Worm (Caenorhabditis elegans) whole organism, L3 larva: ENCODE data around the gene apt-9.

ENCODE experiments used
- R02D3.7 ChIP-seq: fragments of 150-350 bp; optimal IDR thresholded peaks from 2 replicates; lab custom pipeline; 2014; ENCODE audit warnings: missing biosample characterization, missing genetic modification characterization
- ZK546.5 ChIP-seq: sonication (generic microtip); optimal IDR thresholded peaks from 2 replicates; lab custom pipeline; 2017; ENCODE audit warnings: missing biosample characterization, missing genetic modification characterization
- ama-1 ChIP-seq: fragments of 150-350 bp; optimal IDR thresholded peaks from 2 replicates; lab custom pipeline; 2018
- ceh-16 ChIP-seq: sonication (generic microtip); optimal IDR thresholded peaks from 2 replicates; lab custom pipeline; 2017; ENCODE audit warnings: missing biosample characterization, missing genetic modification characterization
- ceh-28 ChIP-seq: fragments of 150-350 bp; optimal IDR thresholded peaks from 2 replicates; lab custom pipeline; 2014; ENCODE audit warnings: missing biosample characterization, missing genetic modification reagents, missing genetic modification characterization
- ceh-9 ChIP-seq: sonication (generic microtip); optimal IDR thresholded peaks from 2 replicates; lab custom pipeline; 2018; ENCODE audit warnings: missing biosample characterization, missing genetic modification characterization
- daf-12 ChIP-seq: fragments of 150-350 bp; optimal IDR thresholded peaks from 2 replicates; lab custom pipeline; 2014; ENCODE audit warnings: missing biosample characterization, missing genetic modification reagents, missing genetic modification characterization
- egl-27 ChIP-seq: sonication (generic microtip); optimal IDR thresholded peaks from 4 replicates; lab custom pipeline; 2017; ENCODE audit warnings: missing biosample characterization, missing genetic modification reagents, missing genetic modification characterization
- egl-5 ChIP-seq: fragments of 150-350 bp; optimal IDR thresholded peaks from 2 replicates; lab custom pipeline; 2017; ENCODE audit warnings: missing biosample characterization, missing genetic modification reagents, missing genetic modification characterization, inconsistent platforms
- elt-1 ChIP-seq: fragments of 150-350 bp; optimal IDR thresholded peaks from 2 replicates; lab custom pipeline; 2014; ENCODE audit warnings: missing biosample characterization, missing genetic modification characterization
- elt-2 ChIP-seq: sonication (generic microtip); optimal IDR thresholded peaks from 2 replicates; lab custom pipeline; 2016; ENCODE audit warnings: missing genetic modification reagents, mild to moderate bottlenecking, missing genetic modification characterization, missing compliant biosample characterization
- elt-3 ChIP-seq, 3 experiments: fragments of 150-350 bp in 1 of 3; sonication (generic microtip) in 2 of 3; optimal IDR thresholded peaks; 2 replicates in 2 of 3; 4 replicates in 1 of 3; lab custom pipeline; 2014 to 2017; ENCODE audit warnings: missing biosample characterization in 3 of 3, missing genetic modification characterization in 3 of 3
- fkh-2 ChIP-seq: fragments of 150-350 bp; optimal IDR thresholded peaks from 2 replicates; lab custom pipeline; 2014; ENCODE audit warnings: missing biosample characterization, missing genetic modification reagents, missing genetic modification characterization
- fos-1 ChIP-seq: fragments of 150-350 bp; optimal IDR thresholded peaks from 2 replicates; lab custom pipeline; 2014; ENCODE audit warnings: missing biosample characterization, missing genetic modification characterization
- jun-1 ChIP-seq: fragments of 150-350 bp; optimal IDR thresholded peaks from 2 replicates; lab custom pipeline; 2014; ENCODE audit warnings: missing biosample characterization, missing genetic modification reagents, missing genetic modification characterization
- lin-15B ChIP-seq: fragments of 150-350 bp; optimal IDR thresholded peaks from 2 replicates; lab custom pipeline; 2014; ENCODE audit warnings: missing biosample characterization, missing genetic modification characterization
- mdl-1 ChIP-seq: fragments of 150-350 bp; optimal IDR thresholded peaks from 2 replicates; lab custom pipeline; 2014; ENCODE audit warnings: missing biosample characterization, missing genetic modification characterization
- nhr-11 ChIP-seq: fragments of 150-350 bp; optimal IDR thresholded peaks from 2 replicates; lab custom pipeline; 2014; ENCODE audit warnings: missing biosample characterization, missing genetic modification characterization
- nhr-12 ChIP-seq: fragments of 150-350 bp; optimal IDR thresholded peaks from 2 replicates; lab custom pipeline; 2014; ENCODE audit warnings: missing biosample characterization, missing genetic modification characterization
- nhr-23 ChIP-seq: fragments of 150-350 bp; optimal IDR thresholded peaks from 2 replicates; lab custom pipeline; 2014; ENCODE audit warnings: missing biosample characterization, missing genetic modification reagents, missing genetic modification characterization
- nhr-237 ChIP-seq: fragments of 150-350 bp; optimal IDR thresholded peaks from 2 replicates; lab custom pipeline; 2014; ENCODE audit warnings: missing biosample characterization, missing genetic modification characterization
- nhr-25 ChIP-seq: sonication (generic microtip); optimal IDR thresholded peaks from 2 replicates; lab custom pipeline; 2017; ENCODE audit warnings: missing biosample characterization, missing genetic modification characterization
- nhr-43 ChIP-seq: sonication (generic microtip); optimal IDR thresholded peaks from 2 replicates; lab custom pipeline; 2016; ENCODE audit warnings: mild to moderate bottlenecking, missing genetic modification characterization, missing compliant biosample characterization; ENCODE audit not compliant: poor library complexity, severe bottlenecking
- nhr-67 ChIP-seq: fragments of 150-350 bp; optimal IDR thresholded peaks from 2 replicates; lab custom pipeline; 2014; ENCODE audit warnings: missing biosample characterization, missing genetic modification characterization
- nhr-76 ChIP-seq: fragments of 150-350 bp; sonication (generic microtip); optimal IDR thresholded peaks from 5 replicates; lab custom pipeline; 2014; ENCODE audit warnings: missing biosample characterization, missing genetic modification characterization
- nhr-77 ChIP-seq: fragments of 150-350 bp; optimal IDR thresholded peaks from 2 replicates; lab custom pipeline; 2014; ENCODE audit warnings: missing biosample characterization, missing genetic modification characterization
- pha-4 ChIP-seq: fragments of 150-350 bp; optimal IDR thresholded peaks from 2 replicates; lab custom pipeline; 2014; ENCODE audit warnings: missing biosample characterization, missing genetic modification reagents, missing genetic modification characterization
- pqm-1 ChIP-seq: fragments of 150-350 bp; optimal IDR thresholded peaks from 2 replicates; lab custom pipeline; 2017; ENCODE audit warnings: missing biosample characterization, missing genetic modification characterization, inconsistent platforms
- skn-1 ChIP-seq: fragments of 150-350 bp; optimal IDR thresholded peaks from 2 replicates; lab custom pipeline; 2014; ENCODE audit warnings: missing biosample characterization, missing genetic modification characterization
- snpc-4 ChIP-seq: fragments of 150-350 bp; optimal IDR thresholded peaks from 2 replicates; lab custom pipeline; 2014; ENCODE audit warnings: missing biosample characterization, missing genetic modification characterization
- unc-62 ChIP-seq: fragments of 150-350 bp; sonication (generic microtip); optimal IDR thresholded peaks from 4 replicates; lab custom pipeline; 2014; ENCODE audit warnings: missing biosample characterization, missing genetic modification reagents, missing genetic modification characterization
- zag-1 ChIP-seq: fragments of 150-350 bp; optimal IDR thresholded peaks from 2 replicates; lab custom pipeline; 2014; ENCODE audit warnings: missing biosample characterization, missing genetic modification characterization
- ztf-4 ChIP-seq: fragments of 150-350 bp; optimal IDR thresholded peaks from 2 replicates; lab custom pipeline; 2014; ENCODE audit warnings: missing biosample characterization, missing genetic modification characterization

apt-9 gene

DNA sequence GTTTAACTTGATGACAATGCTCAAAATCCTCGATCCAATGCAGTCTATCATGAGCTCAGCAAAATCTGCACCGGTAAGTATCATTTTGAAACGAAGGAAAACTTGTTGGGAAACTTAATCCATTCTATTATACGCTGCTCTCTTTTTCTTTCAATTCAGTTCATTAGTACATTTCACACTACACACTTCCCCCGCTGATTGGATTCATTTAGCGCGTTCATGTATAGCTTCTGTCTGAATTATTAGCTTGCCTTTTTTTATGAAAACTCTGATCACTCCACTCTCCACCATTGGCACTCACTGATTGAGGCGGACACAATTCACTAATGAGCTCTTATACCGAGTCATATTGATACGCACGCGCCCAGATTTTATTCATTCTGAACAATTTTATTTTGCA lies 30.1 kb upstream of the apt-9 start:
- TF ChIP-seq nhr-237 (tag; lab: Kevin White, UChicago): no peak
- TF ChIP-seq pha-4: no peak
- TF ChIP-seq ceh-9 (tag; lab: Kevin White, UChicago): no peak
- no peak for TF ChIP-seq nhr-76 (tag; lab: Kevin White, UChicago)
- no peak for TF ChIP-seq ztf-4 (tag; lab: Kevin White, UChicago)
- TF ChIP-seq nhr-23 (tag; lab: Kevin White, UChicago): no peak
- no peak for TF ChIP-seq R02D3.7 (tag; lab: Kevin White, UChicago)
- no peak for TF ChIP-seq ZK546.5 (tag; lab: Kevin White, UChicago)
- no peak for TF ChIP-seq lin-15B (tag; lab: Kevin White, UChicago)
- no peak for TF ChIP-seq ama-1 (lab: Kevin White, UChicago)

DNA sequence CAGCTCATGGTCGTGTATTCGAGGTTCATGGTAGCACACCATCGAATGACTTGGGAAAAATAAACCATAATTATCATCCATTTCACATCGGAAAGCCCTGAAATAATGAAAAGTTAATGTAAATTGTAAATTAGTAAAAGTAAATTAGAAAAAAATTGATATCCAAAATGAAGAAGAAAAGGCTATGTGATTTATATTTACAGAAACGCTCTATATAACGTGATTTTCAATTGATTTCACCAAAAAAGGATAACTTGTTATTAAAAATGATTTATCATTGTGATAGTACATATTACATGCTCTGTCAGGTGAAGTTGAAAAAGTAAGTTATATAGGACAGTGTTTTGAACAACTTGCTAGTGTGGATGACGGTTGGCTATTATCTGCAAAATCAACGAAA lies 25.6 kb upstream of the apt-9 start, which contains the start of gene C09F12.3:
Gene C09F12.3 (minus strand): TSS at position 101 of the 400 bp plus-strand sequence.
- TF ChIP-seq elt-2: no peak
- TF ChIP-seq nhr-237 (tag; lab: Kevin White, UChicago): no peak
- TF ChIP-seq elt-1 (tag; lab: Kevin White, UChicago): no peak
- TF ChIP-seq snpc-4 (tag; lab: Kevin White, UChicago): no peak
- TF ChIP-seq unc-62 (GFP tag; lab: Kevin White, UChicago): no peak
- TF ChIP-seq skn-1: no peak
- TF ChIP-seq ceh-16 (tag; lab: Kevin White, UChicago): no peak
- TF ChIP-seq, all 47 proteins: peak for 0

DNA sequence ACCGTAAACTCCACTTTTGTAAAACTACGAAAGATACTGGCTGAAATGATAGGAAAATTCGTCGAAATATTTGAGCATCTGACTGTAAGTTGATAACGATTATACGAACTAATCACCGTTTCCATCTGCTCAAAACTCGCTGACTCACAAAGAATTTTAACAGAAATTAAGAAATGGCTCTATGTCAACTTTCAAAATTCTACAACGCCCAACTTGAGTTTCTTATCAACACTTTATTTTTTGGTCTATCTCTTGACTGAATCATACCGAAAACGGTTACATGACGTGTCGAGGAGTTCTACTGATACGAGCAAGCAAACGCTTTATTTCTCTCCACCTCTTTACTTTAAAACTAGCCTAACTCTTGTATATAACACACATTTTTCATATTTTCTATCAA lies 21.1 kb upstream of the apt-9 start, which contains the start of gene clc-1:
Gene clc-1 (plus strand): TSS at position 264 of the 400 bp plus-strand sequence.
- TF ChIP-seq mdl-1 (tag; lab: Kevin White, UChicago): no peak
- no peak for TF ChIP-seq nhr-77 (tag; lab: Kevin White, UChicago)
- peak; percentile 99 for TF ChIP-seq elt-2
- TF ChIP-seq fos-1 (tag; lab: Kevin White, UChicago): peak; percentile 70
- TF ChIP-seq snpc-4 (tag; lab: Kevin White, UChicago): no peak
- no peak for TF ChIP-seq egl-27
- TF ChIP-seq zag-1 (tag; lab: Kevin White, UChicago): no peak
- peak; percentile 60 for TF ChIP-seq pha-4
- peak; percentile 87 for TF ChIP-seq pqm-1 (tag; lab: Kevin White, UChicago)
- TF ChIP-seq jun-1 (tag; lab: Kevin White, UChicago): peak; percentile 88
- TF ChIP-seq ceh-9 (tag; lab: Kevin White, UChicago): no peak

DNA sequence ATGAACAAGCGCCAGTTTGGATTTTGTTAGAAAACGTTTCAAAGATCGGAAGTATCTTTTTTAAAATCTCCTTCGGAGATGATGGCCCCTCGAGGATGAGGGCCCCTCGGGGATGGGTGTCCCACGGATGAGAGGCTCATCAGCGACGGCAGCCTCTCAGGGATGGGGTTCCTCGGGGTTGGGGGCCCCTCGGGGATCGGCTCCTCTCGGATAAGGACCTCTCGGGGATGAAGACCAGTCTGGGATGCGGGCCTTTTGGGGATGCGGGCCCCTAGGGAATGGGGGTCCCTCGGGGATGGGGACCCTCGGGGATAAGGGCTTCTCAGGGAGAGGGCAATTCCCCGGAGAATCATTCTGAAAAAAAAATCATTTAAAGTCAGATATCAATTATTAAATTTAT lies 18.0 kb upstream of the apt-9 start:
- TF ChIP-seq egl-27 (no peak), egl-5 (tag; lab: Kevin White, UChicago) (no peak), pqm-1 (tag; lab: Kevin White, UChicago) (no peak), nhr-12 (tag; lab: Kevin White, UChicago) (no peak), unc-62 (GFP tag; lab: Kevin White, UChicago) (no peak), skn-1 (no peak), nhr-25 (tag; lab: Kevin White, UChicago) (no peak)

DNA sequence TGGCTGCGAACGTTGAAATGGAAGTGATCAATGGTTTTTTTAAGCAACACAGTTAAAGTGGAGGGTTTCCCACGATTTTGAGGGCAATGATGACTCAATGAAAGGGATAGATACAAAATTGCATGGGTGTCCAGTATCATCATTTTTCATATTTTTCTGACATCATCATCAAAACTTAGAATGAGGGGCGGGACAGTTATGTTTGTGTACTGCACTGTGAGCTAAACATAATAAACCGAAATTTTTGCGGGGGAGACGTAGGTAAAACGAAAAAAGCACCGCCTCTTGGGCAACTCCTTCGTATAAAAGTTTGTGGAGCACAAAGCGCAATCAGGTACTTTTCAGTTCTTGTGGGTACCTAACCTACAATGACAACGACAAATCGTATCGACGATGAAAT lies 14.7 kb upstream of the apt-9 start, which contains the start of gene C09F12.2:
Gene C09F12.2 (plus strand): TSS at position 301 of the 400 bp plus-strand sequence.
- no peak for TF ChIP-seq ceh-16 (tag; lab: Kevin White, UChicago)
- no peak for TF ChIP-seq nhr-11 (tag; lab: Kevin White, UChicago)
- TF ChIP-seq zag-1 (tag; lab: Kevin White, UChicago): no peak
- TF ChIP-seq nhr-77 (tag; lab: Kevin White, UChicago): no peak
- TF ChIP-seq nhr-67 (tag; lab: Kevin White, UChicago): no peak

DNA sequence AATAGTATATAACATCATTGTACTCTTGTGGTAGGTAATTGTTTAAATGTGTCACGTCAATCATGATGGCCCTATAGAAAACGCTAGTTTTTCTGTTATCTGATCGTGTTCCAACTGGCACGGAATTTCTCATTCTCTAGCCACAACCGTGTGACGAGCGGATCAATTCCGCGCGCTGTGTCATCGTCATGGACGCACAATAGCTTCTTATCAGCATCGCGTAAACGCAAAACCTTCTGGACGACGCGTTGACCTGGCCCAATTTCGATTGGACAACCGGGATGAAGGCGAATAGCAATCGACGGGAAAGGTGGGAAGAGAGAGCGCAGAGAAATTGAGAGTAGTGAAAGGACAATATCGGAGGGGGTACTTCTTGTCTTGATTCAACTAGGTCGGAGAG lies 11.3 kb upstream of the apt-9 start, which contains the start of gene lpr-3:
Gene lpr-3 (plus strand): TSS at position 374 of the 400 bp plus-strand sequence.
- TF ChIP-seq fos-1 (tag; lab: Kevin White, UChicago) (peak; percentile 12), ceh-28 (tag; lab: Kevin White, UChicago) (peak; percentile 51), pqm-1 (tag; lab: Kevin White, UChicago) (no peak), elt-3 (tag; optimal IDR thresholded peaks at IDR 0.05; lab: Kevin White, UChicago) (peak in 1 of 3 experiments; percentile 58), fkh-2 (tag; lab: Kevin White, UChicago) (no peak), nhr-23 (tag; lab: Kevin White, UChicago) (peak; percentile 99), nhr-237 (tag; lab: Kevin White, UChicago) (no peak), unc-62 (GFP tag; lab: Kevin White, UChicago) (peak; percentile 1), egl-27 (no peak), pha-4 (no peak), elt-1 (tag; lab: Kevin White, UChicago) (peak; percentile 33), ceh-9 (tag; lab: Kevin White, UChicago) (no peak), nhr-25 (tag; lab: Kevin White, UChicago) (peak; percentile 46), nhr-43 (peak; percentile 32), daf-12 (no peak), snpc-4 (tag; lab: Kevin White, UChicago) (no peak)
